Worm (Caenorhabditis elegans) whole organism, L3 larva: ENCODE data around the gene sre-42.
A peak's percentile ranks its signal among the peaks of the same experiment; 100 is the strongest.

Experiments used
- egl-27 ChIP-seq: sonication (generic microtip); optimal IDR thresholded peaks from 4 replicates; lab custom pipeline; 2017; ENCODE audit warnings: missing biosample characterization, missing genetic modification reagents, missing genetic modification characterization
- eor-1 ChIP-seq, 2 experiments: fragments of 150-350 bp; optimal IDR thresholded peaks; 2 replicates each; lab custom pipeline; 2014 to 2018; ENCODE audit warnings: missing biosample characterization in 2 of 2, missing genetic modification characterization in 2 of 2
- fkh-10 ChIP-seq: sonication (generic microtip); optimal IDR thresholded peaks from 2 replicates; lab custom pipeline; 2017; ENCODE audit warnings: missing biosample characterization, missing genetic modification reagents, missing genetic modification characterization
- lin-15B ChIP-seq: fragments of 150-350 bp; optimal IDR thresholded peaks from 2 replicates; lab custom pipeline; 2014; ENCODE audit warnings: missing biosample characterization, missing genetic modification characterization
- nhr-76 ChIP-seq: fragments of 150-350 bp; sonication (generic microtip); optimal IDR thresholded peaks from 5 replicates; lab custom pipeline; 2014; ENCODE audit warnings: missing biosample characterization, missing genetic modification characterization
- pha-4 ChIP-seq: fragments of 150-350 bp; optimal IDR thresholded peaks from 2 replicates; lab custom pipeline; 2014; ENCODE audit warnings: missing biosample characterization, missing genetic modification reagents, missing genetic modification characterization
- unc-39 ChIP-seq: sonication (generic microtip); optimal IDR thresholded peaks from 4 replicates; lab custom pipeline; 2017; ENCODE audit warnings: missing biosample characterization, missing genetic modification characterization

ce11 chrII:12348957-12349356, 37.7 kb downstream of the sre-42 start:
- TF ChIP-seq fkh-10 (no peak), egl-27 (no peak), eor-1 (tag; optimal IDR thresholded peaks at IDR 0.05; lab: Kevin White, UChicago) (no peak), nhr-76 (tag; lab: Kevin White, UChicago) (no peak), unc-39 (tag; lab: Kevin White, UChicago) (no peak), lin-15B (no peak), pha-4 (peak; percentile 66)
